Worm (Caenorhabditis elegans) whole organism, L4 larva: ENCODE data around the gene snb-1.
A peak's percentile ranks its signal among the peaks of the same experiment; 100 is the strongest.

Experiments used
- D1046.2 ChIP-seq: fragments of 200-800 bp; sonication (Bioruptor generic); IDR thresholded peaks from 2 replicates; pipeline ENCODE4 v1.3.6; 2022; ENCODE audit warnings: missing genetic modification characterization, missing compliant biosample characterization
- F37D6.2 ChIP-seq: sonication (generic microtip); optimal IDR thresholded peaks from 2 replicates; lab custom pipeline; 2016; ENCODE audit warnings: mild to moderate bottlenecking, missing genetic modification characterization, missing compliant biosample characterization
- T20F7.1 ChIP-seq: fragments of 200-800 bp; sonication (Bioruptor generic); optimal IDR thresholded peaks from 2 replicates; lab custom pipeline; 2018; ENCODE audit warnings: mild to moderate bottlenecking, missing genetic modification characterization, missing compliant biosample characterization
- T26A8.4 ChIP-seq: fragments of 200-800 bp; sonication (Bioruptor generic); IDR thresholded peaks from 2 replicates; pipeline ENCODE4 v1.3.6; 2022; ENCODE audit warnings: missing genetic modification characterization, missing compliant biosample characterization
- Y48G9A.11 ChIP-seq: fragments of 200-800 bp; sonication (Bioruptor generic); IDR thresholded peaks from 2 replicates; pipeline ENCODE4 v1.3.6; 2022; ENCODE audit warnings: missing genetic modification reagents, missing genetic modification characterization, missing compliant biosample characterization
- Y75B8A.6 ChIP-seq: fragments of 200-800 bp; sonication (Bioruptor generic); IDR thresholded peaks from 2 replicates; pipeline ENCODE4 v1.3.6; 2022; ENCODE audit warnings: missing genetic modification reagents, missing genetic modification characterization, missing compliant biosample characterization
- aha-1 ChIP-seq: fragments of 150-350 bp; peaks from one replicate; lab custom pipeline; 2014; ENCODE audit warnings: missing biosample characterization, missing genetic modification characterization
- arid-1 ChIP-seq: fragments of 200-800 bp; sonication (Bioruptor generic); conservative IDR thresholded peaks from 2 replicates; pipeline ENCODE4 v1.3.6; 2022; ENCODE audit warnings: missing genetic modification reagents, missing genetic modification characterization, missing compliant biosample characterization
- ceh-20 ChIP-seq: fragments of 200-800 bp; sonication (Bioruptor generic); IDR thresholded peaks from 2 replicates; pipeline ENCODE4 v1.3.6; 2022; ENCODE audit warnings: missing genetic modification reagents, missing genetic modification characterization, missing compliant biosample characterization
- ceh-28 ChIP-seq: fragments of 150-350 bp; optimal IDR thresholded peaks from 2 replicates; lab custom pipeline; 2014; ENCODE audit warnings: missing biosample characterization, missing genetic modification reagents, missing genetic modification characterization
- ceh-82 ChIP-seq: sonication (generic microtip); optimal IDR thresholded peaks from 2 replicates; lab custom pipeline; 2017; ENCODE audit warnings: missing biosample characterization, missing genetic modification characterization
- ces-1 ChIP-seq: fragments of 150-350 bp; sonication (generic microtip); optimal IDR thresholded peaks from 4 replicates; lab custom pipeline; 2014; ENCODE audit warnings: missing biosample characterization, missing genetic modification reagents, missing genetic modification characterization
- cey-2 ChIP-seq: sonication (generic microtip); optimal IDR thresholded peaks from 3 replicates; lab custom pipeline; 2017; ENCODE audit warnings: missing genetic modification characterization, mild to moderate bottlenecking, missing compliant biosample characterization, antibody characterized with exemption, borderline replicate concordance; ENCODE audit not compliant: insufficient read depth
- ctbp-1 ChIP-seq: fragments of 200-800 bp; sonication (Bioruptor generic); IDR thresholded peaks from 2 replicates; pipeline ENCODE4 v1.3.6; 2022; ENCODE audit warnings: missing genetic modification reagents, missing genetic modification characterization, missing compliant biosample characterization
- dmd-6 ChIP-seq: fragments of 200-800 bp; sonication (Bioruptor generic); IDR thresholded peaks from 2 replicates; pipeline ENCODE4 v1.3.6; 2022; ENCODE audit warnings: missing genetic modification reagents, missing genetic modification characterization, missing compliant biosample characterization
- dmd-8 ChIP-seq: fragments of 200-800 bp; sonication (Bioruptor generic); IDR thresholded peaks from 2 replicates; pipeline ENCODE4 v1.3.6; 2022; ENCODE audit warnings: missing genetic modification characterization, missing compliant biosample characterization
- dmd-9 ChIP-seq: fragments of 200-800 bp; sonication (Bioruptor generic); IDR thresholded peaks from 2 replicates; pipeline ENCODE4 v1.3.6; 2022; ENCODE audit warnings: missing genetic modification reagents, missing genetic modification characterization, missing compliant biosample characterization
- egl-43 ChIP-seq: fragments of 200-800 bp; sonication (Bioruptor generic); IDR thresholded peaks from 2 replicates; pipeline ENCODE4 v1.3.6; 2022; ENCODE audit warnings: missing genetic modification reagents, missing genetic modification characterization, missing compliant biosample characterization
- fkh-10 ChIP-seq: fragments of 150-350 bp; optimal IDR thresholded peaks from 2 replicates; lab custom pipeline; 2014; ENCODE audit warnings: missing biosample characterization, missing genetic modification reagents, missing genetic modification characterization
- hif-1 ChIP-seq, 2 experiments: sonication (generic microtip); optimal IDR thresholded peaks; 2 replicates each; lab custom pipeline; 2016 to 2017; ENCODE audit warnings: missing compliant biosample characterization in 2 of 2, missing genetic modification characterization in 2 of 2, missing genetic modification reagents in 2 of 2, missing genotype in 2 of 2, mild to moderate bottlenecking in 1 of 2
- hlh-11 ChIP-seq: fragments of 200-800 bp; sonication (Bioruptor generic); optimal IDR thresholded peaks from 2 replicates; lab custom pipeline; 2018; ENCODE audit warnings: mild to moderate bottlenecking, missing genetic modification characterization, missing compliant biosample characterization
- hlh-30 ChIP-seq: sonication (generic microtip); optimal IDR thresholded peaks from 2 replicates; lab custom pipeline; 2017; ENCODE audit warnings: antibody characterized with exemption, mild to moderate bottlenecking, missing genetic modification characterization, missing compliant biosample characterization; ENCODE audit not compliant: insufficient read depth
- hmg-1.1 ChIP-seq: fragments of 200-800 bp; sonication (Bioruptor generic); IDR thresholded peaks from 2 replicates; pipeline ENCODE4 v1.3.6; 2022; ENCODE audit warnings: missing genetic modification reagents, missing genetic modification characterization, missing compliant biosample characterization
- jun-1 ChIP-seq: fragments of 150-350 bp; optimal IDR thresholded peaks from 2 replicates; lab custom pipeline; 2014; ENCODE audit warnings: missing biosample characterization, missing genetic modification reagents, missing genetic modification characterization
- lim-7 ChIP-seq: fragments of 200-800 bp; sonication (Bioruptor generic); IDR thresholded peaks from 2 replicates; pipeline ENCODE4 v1.3.6; 2022; ENCODE audit warnings: missing genetic modification characterization, missing compliant biosample characterization
- lin-15B ChIP-seq: fragments of 150-350 bp; sonication (generic microtip); optimal IDR thresholded peaks from 3 replicates; lab custom pipeline; 2014; ENCODE audit warnings: missing biosample characterization, missing genetic modification characterization
- lin-29 ChIP-seq: fragments of 200-800 bp; sonication (Bioruptor generic); IDR thresholded peaks from 2 replicates; pipeline ENCODE4 v1.3.6; 2022; ENCODE audit warnings: missing genetic modification reagents, missing genetic modification characterization, missing compliant biosample characterization
- lsy-2 ChIP-seq, 2 experiments: fragments of 150-350 bp in 1 of 2; sonication (generic microtip) in 1 of 2; optimal IDR thresholded peaks; 2 replicates each; lab custom pipeline; 2014 to 2017; ENCODE audit warnings: missing biosample characterization in 2 of 2, missing genetic modification characterization in 2 of 2
- mdl-1 ChIP-seq, 2 experiments: fragments of 150-350 bp in 1 of 2; sonication (generic microtip) in 1 of 2; optimal IDR thresholded peaks; 2 replicates each; lab custom pipeline; 2014 to 2017; ENCODE audit warnings: missing biosample characterization in 2 of 2, missing genetic modification characterization in 2 of 2
- mdt-29 ChIP-seq: fragments of 200-800 bp; sonication (Bioruptor generic); IDR thresholded peaks from 2 replicates; pipeline ENCODE4 v1.3.6; 2022; ENCODE audit warnings: missing genetic modification reagents, missing genetic modification characterization, missing compliant biosample characterization
- mes-2 ChIP-seq: sonication (generic microtip); optimal IDR thresholded peaks from 2 replicates; lab custom pipeline; 2016; ENCODE audit warnings: missing genotype, mild to moderate bottlenecking, missing genetic modification characterization, missing compliant biosample characterization; ENCODE audit not compliant: poor library complexity, severe bottlenecking
- mxl-3 ChIP-seq: fragments of 200-800 bp; sonication (Bioruptor generic); optimal IDR thresholded peaks from 2 replicates; lab custom pipeline; 2018; ENCODE audit warnings: mild to moderate bottlenecking, missing genetic modification characterization, missing compliant biosample characterization
- nhr-102 ChIP-seq: sonication (generic microtip); optimal IDR thresholded peaks from 2 replicates; lab custom pipeline; 2016; ENCODE audit warnings: mild to moderate bottlenecking, missing genetic modification characterization, moderate library complexity, missing compliant biosample characterization
- nhr-28 ChIP-seq: fragments of 150-350 bp; optimal IDR thresholded peaks from 2 replicates; lab custom pipeline; 2014; ENCODE audit warnings: missing biosample characterization, missing genetic modification characterization
- nhr-42 ChIP-seq: fragments of 200-800 bp; sonication (Bioruptor generic); IDR thresholded peaks from 2 replicates; pipeline ENCODE4 v1.3.6; 2022; ENCODE audit warnings: missing genetic modification characterization, missing compliant biosample characterization
- nhr-48 ChIP-seq: sonication (generic microtip); optimal IDR thresholded peaks from 2 replicates; lab custom pipeline; 2016; ENCODE audit warnings: mild to moderate bottlenecking, missing genetic modification characterization, missing compliant biosample characterization
- nhr-77 ChIP-seq: fragments of 150-350 bp; optimal IDR thresholded peaks from 2 replicates; lab custom pipeline; 2014; ENCODE audit warnings: missing biosample characterization, missing genetic modification characterization
- pqm-1 ChIP-seq: sonication (generic microtip); optimal IDR thresholded peaks from 2 replicates; lab custom pipeline; 2017; ENCODE audit warnings: missing biosample characterization, missing genetic modification characterization
- rbr-2 ChIP-seq: sonication (generic microtip); optimal IDR thresholded peaks from 2 replicates; lab custom pipeline; 2016; ENCODE audit warnings: missing genotype, missing genetic modification characterization, missing compliant biosample characterization
- spr-1 ChIP-seq: sonication (generic microtip); optimal IDR thresholded peaks from 2 replicates; lab custom pipeline; 2016; ENCODE audit warnings: mild to moderate bottlenecking, missing genetic modification characterization, missing compliant biosample characterization
- spr-3 ChIP-seq: fragments of 200-800 bp; sonication (Bioruptor generic); optimal IDR thresholded peaks from 2 replicates; lab custom pipeline; 2018; ENCODE audit warnings: mild to moderate bottlenecking, missing genetic modification characterization, missing compliant biosample characterization
- tag-97 ChIP-seq: fragments of 200-800 bp; sonication (Bioruptor generic); IDR thresholded peaks from 2 replicates; pipeline ENCODE4 v1.3.6; 2022; ENCODE audit warnings: missing genetic modification characterization, missing compliant biosample characterization
- tra-1 ChIP-seq: fragments of 200-800 bp; sonication (Bioruptor generic); IDR thresholded peaks from 2 replicates; pipeline ENCODE4 v1.3.6; 2022; ENCODE audit warnings: missing genetic modification reagents, missing genetic modification characterization, missing compliant biosample characterization
- vab-7 ChIP-seq: fragments of 200-800 bp; sonication (Bioruptor generic); IDR thresholded peaks from 2 replicates; pipeline ENCODE4 v1.3.6; 2022; ENCODE audit warnings: missing genetic modification reagents, missing genetic modification characterization, missing compliant biosample characterization
- zip-11 ChIP-seq: fragments of 200-800 bp; sonication (Bioruptor generic); IDR thresholded peaks from 2 replicates; pipeline ENCODE4 v1.3.6; 2022; ENCODE audit warnings: missing genetic modification characterization, missing compliant biosample characterization

snb-1 gene

DNA sequence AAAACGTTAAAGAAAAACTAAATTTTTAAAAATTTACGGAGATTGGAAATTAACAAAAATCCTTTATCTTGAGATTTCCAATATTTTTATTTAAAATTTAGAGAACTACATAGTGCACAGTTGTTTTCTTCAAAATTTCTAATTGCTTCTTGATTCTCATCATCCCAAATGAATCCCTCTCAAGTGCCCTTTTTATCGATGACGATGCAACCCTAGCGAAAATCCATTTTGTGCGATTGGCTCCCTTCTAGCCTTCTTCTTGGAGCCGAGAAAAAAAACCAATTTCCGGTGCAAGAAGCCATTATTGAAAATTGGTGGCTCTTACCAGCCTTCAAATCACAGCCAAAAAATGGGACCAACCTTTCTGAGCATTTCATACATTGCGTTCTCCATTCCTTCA, 6.2 kb upstream of the snb-1 start:
- TF ChIP-seq nhr-102 (tag; lab: Kevin White, UChicago) (no peak), dmd-8 (GFP tag; lab: Robert Waterston, UW) (no peak), nhr-77 (tag; lab: Kevin White, UChicago) (no peak), lin-29 (GFP tag; lab: Robert Waterston, UW) (0 out of 2 replicates have a peak, but pooled peaks have one; percentile 14), egl-43 (GFP tag; lab: Robert Waterston, UW) (0 out of 2 replicates have a peak, but pooled peaks have one; percentile 12), T26A8.4 (no peak; the same call in 1 of the 2 replicates), spr-3 (GFP tag; lab: Kevin White, UChicago) (no peak), nhr-48 (tag; lab: Kevin White, UChicago) (no peak), D1046.2 (GFP tag; lab: Robert Waterston, UW) (no peak), pqm-1 (tag; lab: Kevin White, UChicago) (no peak), zip-11 (GFP tag; lab: Robert Waterston, UW) (no peak), F37D6.2 (tag; lab: Kevin White, UChicago) (no peak), jun-1 (tag; lab: Kevin White, UChicago) (no peak), cey-2 (tag; lab: Kevin White, UChicago) (no peak), dmd-9 (GFP tag; lab: Robert Waterston, UW) (no peak), nhr-28 (tag; lab: Kevin White, UChicago) (no peak), tra-1 (no peak), dmd-6 (GFP tag; lab: Robert Waterston, UW) (no peak), ceh-28 (tag; lab: Kevin White, UChicago) (no peak), tag-97 (GFP tag; lab: Robert Waterston, UW) (no peak), mdt-29 (GFP tag; lab: Robert Waterston, UW) (no peak), mxl-3 (GFP tag; lab: Kevin White, UChicago) (no peak), aha-1 (peak; percentile 94), arid-1 (GFP tag; lab: Robert Waterston, UW) (no peak)

DNA sequence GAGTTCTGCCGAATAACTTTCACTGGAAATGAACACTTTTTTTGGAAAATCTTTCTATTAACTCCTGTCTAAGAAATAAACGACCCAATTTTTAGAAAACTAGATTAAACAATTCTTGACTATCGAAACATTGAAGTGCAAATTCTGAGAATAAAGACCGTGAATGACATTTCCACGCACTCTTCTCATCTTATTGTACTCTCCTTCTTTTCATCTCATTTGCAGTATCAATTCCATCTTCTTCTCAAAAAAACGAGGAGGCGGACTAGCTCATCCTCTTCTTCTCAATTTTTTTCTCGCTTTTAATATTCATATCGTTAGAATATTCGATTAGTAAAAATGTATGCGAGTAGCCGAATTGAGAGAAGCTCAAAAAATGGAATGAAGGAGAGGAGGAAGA, 5.4 kb upstream of the snb-1 start:
- TF ChIP-seq nhr-48 (tag; lab: Kevin White, UChicago) (peak; percentile 15), ctbp-1 (GFP tag; lab: Robert Waterston, UW) (no peak), lsy-2 (tag; optimal IDR thresholded peaks at IDR 0.05; lab: Kevin White, UChicago) (peak in 1 of 2 experiments; percentile 12), ces-1 (GFP tag; lab: Kevin White, UChicago) (peak; percentile 61), nhr-102 (tag; lab: Kevin White, UChicago) (peak; percentile 23), mes-2 (peak; percentile 5), tag-97 (GFP tag; lab: Robert Waterston, UW) (no peak)

DNA sequence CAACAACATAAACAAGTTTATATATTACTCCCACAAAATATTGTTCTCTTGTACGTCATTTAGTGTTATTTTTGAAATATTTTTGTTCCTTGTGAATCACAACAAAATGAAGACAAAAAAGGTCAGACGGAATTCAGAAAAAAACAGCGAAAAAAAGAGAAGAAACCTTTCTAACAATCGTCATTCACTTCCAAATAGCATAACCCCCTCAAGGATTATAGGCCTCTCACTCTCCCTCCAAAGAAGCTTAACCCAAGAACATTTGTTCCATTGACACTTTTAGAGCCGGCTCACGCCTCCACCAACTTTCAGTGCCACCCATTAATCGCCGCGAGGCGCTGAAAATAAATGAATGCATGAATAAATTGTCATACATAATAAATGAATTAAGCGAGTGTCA, 3.2 kb upstream of the snb-1 start:
- TF ChIP-seq lsy-2 (tag; optimal IDR thresholded peaks at IDR 0.05; lab: Kevin White, UChicago): no peak
- no peak for TF ChIP-seq ces-1 (GFP tag; lab: Kevin White, UChicago)
- TF ChIP-seq aha-1: peak; percentile 92

DNA sequence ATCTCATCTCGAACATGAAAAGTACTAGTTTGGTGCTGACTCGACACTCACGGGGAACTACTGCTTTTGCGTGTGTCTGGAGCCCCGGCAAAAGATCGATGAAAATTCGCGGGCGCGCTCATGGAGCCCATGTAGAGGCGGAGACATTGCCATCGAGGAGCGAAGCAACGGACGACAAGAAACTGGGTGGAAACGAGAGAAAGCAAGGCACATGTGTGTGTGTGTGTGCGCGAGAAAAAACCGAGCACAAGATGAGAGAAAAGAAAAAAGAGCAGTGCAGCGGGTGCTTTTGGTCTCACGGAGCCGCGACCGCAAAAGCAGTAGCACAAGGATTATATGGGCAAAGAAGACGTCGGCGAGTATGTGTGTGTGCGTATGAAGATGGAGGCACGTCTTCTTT, 2.5 kb upstream of the snb-1 start:
- peak; percentile 74 for TF ChIP-seq rbr-2 (tag; lab: Kevin White, UChicago)
- TF ChIP-seq hmg-1.1 (GFP tag; lab: Robert Waterston, UW): peak; percentile 73
- TF ChIP-seq spr-1 (tag; lab: Kevin White, UChicago): no peak
- TF ChIP-seq aha-1: peak; percentile 85
- no peak for TF ChIP-seq lin-15B
- TF ChIP-seq Y48G9A.11: 0 out of 2 replicates have a peak, but pooled peaks have one; percentile 24
- peak; percentile 69 for TF ChIP-seq fkh-10 (GFP tag; lab: Kevin White, UChicago)
- TF ChIP-seq hif-1 (tag; optimal IDR thresholded peaks at IDR 0.05; lab: Kevin White, UChicago): peak in 1 of 2 experiments; percentile 62
- no peak for TF ChIP-seq ceh-82 (tag; lab: Kevin White, UChicago)
- TF ChIP-seq T20F7.1 (GFP tag; lab: Kevin White, UChicago): no peak
- TF ChIP-seq hlh-30 (tag; lab: Kevin White, UChicago): peak; percentile 85
- TF ChIP-seq ceh-20 (GFP tag; lab: Robert Waterston, UW): no peak
- TF ChIP-seq mes-2: peak; percentile 18
- peak; percentile 24; the same call in 1 of the 2 replicates for TF ChIP-seq vab-7 (GFP tag; lab: Robert Waterston, UW)
- TF ChIP-seq mdl-1 (tag; optimal IDR thresholded peaks at IDR 0.05; lab: Kevin White, UChicago): peak in 1 of 2 experiments; percentile 83
- TF ChIP-seq mxl-3 (GFP tag; lab: Kevin White, UChicago): peak; percentile 24
- no peak for TF ChIP-seq lim-7 (GFP tag; lab: Robert Waterston, UW)
- TF ChIP-seq nhr-42: no peak
- no peak for TF ChIP-seq nhr-48 (tag; lab: Kevin White, UChicago)
- peak; percentile 35 for TF ChIP-seq hlh-11 (tag; lab: Kevin White, UChicago)
- TF ChIP-seq Y75B8A.6 (GFP tag; lab: Robert Waterston, UW): no peak
